Fruit fly (Drosophila melanogaster): ENCODE results near the gene Cht2.

The Cht2 gene

DNA sequence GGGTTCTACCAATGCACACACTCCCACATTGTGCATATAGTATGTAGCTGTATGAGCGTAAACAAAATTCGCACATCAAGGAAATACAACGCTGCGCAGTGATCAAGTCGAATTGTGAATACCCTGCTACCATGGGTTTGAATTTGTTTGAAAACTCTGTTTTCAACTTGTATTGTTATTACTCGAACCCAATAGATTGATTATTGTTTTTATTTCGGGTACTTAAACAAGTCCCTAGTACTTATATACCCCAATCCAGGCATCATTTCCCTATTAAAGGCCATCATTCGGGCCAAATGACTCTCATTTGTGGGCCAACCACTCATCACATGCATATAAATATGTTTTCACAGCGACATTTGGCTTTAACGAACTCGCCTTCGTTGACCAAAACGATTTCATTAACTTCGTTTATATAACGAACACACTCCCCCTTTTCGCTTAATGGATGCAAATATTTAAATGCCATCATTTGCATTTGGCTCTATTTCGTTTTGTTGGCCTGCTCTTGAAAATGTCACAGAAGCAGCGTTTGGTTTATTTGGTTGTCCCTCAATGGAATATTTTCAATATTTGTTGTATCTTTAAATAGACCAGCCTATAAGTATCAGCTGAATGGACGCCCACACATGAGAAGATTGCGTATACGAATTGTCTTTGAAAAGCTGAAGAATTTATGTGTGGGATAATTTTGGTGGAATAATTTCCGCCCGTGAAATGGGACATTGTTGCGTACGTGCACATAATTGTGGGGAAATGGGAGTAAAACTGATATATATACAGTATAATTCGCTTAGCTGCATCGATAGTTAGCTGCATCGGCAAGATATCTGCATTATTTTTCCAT lies 15.4 kb downstream of the Cht2 start (continued):
- no peak for TF ChIP-seq spab (GFP tag; optimal IDR thresholded peaks at IDR 0.05)
- peak; percentile 75 for TF ChIP-seq lz (GFP tag; optimal IDR thresholded peaks at IDR 0.05)

- TF ChIP-seq Hr4 (GFP tag; optimal IDR thresholded peaks at IDR 0.05) (no peak), ss (GFP tag; optimal IDR thresholded peaks at IDR 0.05) (peak in 1 of 2 experiments; percentile 37), eg (GFP tag; IDR thresholded peaks at IDR 0.05) (0 out of 3 replicates have a peak, but pooled peaks have one; percentile 16), vri (GFP tag; optimal IDR thresholded peaks at IDR 0.05) (peak; percentile 81), svp (GFP tag) (peak; percentile 96), CG6163 (GFP tag; IDR thresholded peaks at IDR 0.05) (0 out of 3 replicates have a peak, but pooled peaks have one; percentile 14), CG6276 (GFP tag; optimal IDR thresholded peaks at IDR 0.05) (peak; percentile 38), Sox102F (GFP tag; optimal IDR thresholded peaks at IDR 0.05) (no peak), Smox (GFP tag; optimal IDR thresholded peaks at IDR 0.05) (no peak), CG11294 (GFP tag; IDR thresholded peaks at IDR 0.05) (no peak), CG15336 (GFP tag; IDR thresholded peaks at IDR 0.05) (0 out of 2 replicates have a peak, but pooled peaks have one; percentile 15), CG3032 (tag; optimal IDR thresholded peaks at IDR 0.05) (no peak)
Observed at dm6 chr3L:1739522-1740128, 16.1 kb downstream of the Cht2 start.

DNA sequence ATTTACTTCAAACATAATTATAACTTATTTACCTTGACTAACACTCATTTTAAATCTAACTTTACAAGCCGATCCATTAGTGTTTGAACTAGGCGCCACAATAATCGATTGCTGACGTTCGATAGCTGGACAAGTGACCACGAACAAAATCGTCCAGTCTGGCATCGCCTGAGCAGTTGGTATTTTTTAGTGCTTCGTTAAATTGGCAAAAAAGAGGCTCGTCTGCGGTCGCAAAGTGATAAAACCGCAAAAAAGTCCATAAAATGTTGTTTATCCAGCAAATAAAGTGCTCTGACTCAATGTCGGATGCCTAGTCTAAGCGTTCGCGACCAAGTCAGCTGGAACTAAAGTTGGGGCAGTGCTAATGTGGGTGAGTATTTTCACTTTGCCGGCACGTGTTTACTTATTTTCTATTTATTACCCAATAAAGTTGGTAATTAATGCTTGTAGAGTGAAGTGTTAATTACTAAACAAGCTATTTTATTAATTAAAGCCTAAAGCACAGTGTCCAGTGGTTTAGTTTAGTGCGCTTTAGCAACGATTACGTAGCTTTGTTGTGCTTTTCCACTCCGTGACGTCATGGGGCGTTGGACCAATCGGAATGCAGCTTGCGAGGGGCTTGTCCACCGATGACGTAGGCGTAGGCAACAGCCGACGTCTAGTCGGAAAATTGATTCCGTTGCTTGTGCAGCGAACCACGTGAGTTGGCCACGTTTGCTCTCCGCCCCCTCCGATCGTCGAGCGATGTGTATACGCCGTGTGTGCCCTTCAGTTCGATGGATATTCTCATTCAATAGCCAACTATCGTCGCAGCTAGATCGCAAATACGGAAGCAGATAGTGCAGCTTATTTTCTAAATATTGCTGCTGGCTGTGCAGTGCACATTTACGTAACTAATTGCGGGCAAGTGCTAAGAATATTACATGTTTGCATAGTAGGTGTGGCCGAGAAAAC lies 17.1 kb downstream of the Cht2 start, which contains the start of gene Gk2:
Gene Gk2, plus strand, starts transcription at position 33 of the 954 bp plus-strand sequence.
- TF ChIP-seq Gug (GFP tag; IDR thresholded peaks at IDR 0.05) (no peak), CG11902 (GFP tag; optimal IDR thresholded peaks at IDR 0.05) (no peak), CG11762 (GFP tag; optimal IDR thresholded peaks at IDR 0.05; ENCODE audit: insufficient read depth) (no peak), topi (GFP tag; optimal IDR thresholded peaks at IDR 0.05) (no peak), Eip78C (GFP tag) (peak; percentile 59), vri (GFP tag; optimal IDR thresholded peaks at IDR 0.05) (peak; percentile 31), CG8319 (GFP tag; optimal IDR thresholded peaks at IDR 0.05) (no peak), CG3919 (GFP tag; optimal IDR thresholded peaks at IDR 0.05) (no peak), fkh (GFP tag; optimal IDR thresholded peaks at IDR 0.05) (peak; percentile 59), Sox15 (GFP tag; optimal IDR thresholded peaks at IDR 0.05) (no peak), esn (GFP tag; optimal IDR thresholded peaks at IDR 0.05) (no peak), lz (GFP tag; optimal IDR thresholded peaks at IDR 0.05) (peak; percentile 6), Eip93F (GFP tag; optimal IDR thresholded peaks at IDR 0.05) (no peak), spab (GFP tag; optimal IDR thresholded peaks at IDR 0.05) (no peak), CG3032 (tag; optimal IDR thresholded peaks at IDR 0.05) (no peak), CG31627 (GFP tag; optimal IDR thresholded peaks at IDR 0.05) (no peak), dsx (GFP tag; optimal IDR thresholded peaks at IDR 0.05; ENCODE audit: poor library complexity, severe bottlenecking) (no peak), Hr4 (GFP tag; optimal IDR thresholded peaks at IDR 0.05) (no peak), CG10669 (GFP tag; optimal IDR thresholded peaks at IDR 0.05) (no peak), CG6163 (GFP tag; IDR thresholded peaks at IDR 0.05) (no peak)

dm6 chr3L:1737898-1738322 lies 17.8 kb downstream of the Cht2 start, which contains the start of gene PIG-Wb:
Gene PIG-Wb, minus strand, starts transcription at chr3L:1738106.
- TF ChIP-seq Smox (GFP tag; optimal IDR thresholded peaks at IDR 0.05) (no peak), fkh (GFP tag; optimal IDR thresholded peaks at IDR 0.05) (peak; percentile 44)

- TF ChIP-seq cyc (GFP tag; optimal IDR thresholded peaks at IDR 0.05) (no peak), dsx (GFP tag; optimal IDR thresholded peaks at IDR 0.05; ENCODE audit: poor library complexity, severe bottlenecking) (no peak)
Observed at dm6 chr3L:1735603-1736002, 20.1 kb downstream of the Cht2 start, which contains the start of gene Oseg4. Gene Oseg4, minus strand, starts transcription at chr3L:1735767.

All from whole organism, prepupa.